Worm (Caenorhabditis elegans) whole organism, L1 larva: ENCODE results near the gene F52C9.3.

Experiments
- F16B12.6 ChIP-seq: fragments of 150-350 bp; optimal IDR thresholded peaks from 2 replicates; lab custom pipeline; 2014; ENCODE audit warnings: missing biosample characterization, missing genetic modification characterization
- aha-1 ChIP-seq: fragments of 150-350 bp; optimal IDR thresholded peaks from 2 replicates; lab custom pipeline; 2014; ENCODE audit warnings: missing biosample characterization, missing genetic modification characterization
- alr-1 ChIP-seq: fragments of 200-800 bp; sonication (Bioruptor generic); optimal IDR thresholded peaks from 2 replicates; lab custom pipeline; 2018; ENCODE audit warnings: borderline replicate concordance, mild to moderate bottlenecking, missing genetic modification characterization, missing compliant biosample characterization
- ama-1 ChIP-seq: fragments of 150-350 bp; optimal IDR thresholded peaks from 2 replicates; lab custom pipeline; 2014
- ces-1 ChIP-seq: fragments of 150-350 bp; optimal IDR thresholded peaks from 2 replicates; lab custom pipeline; 2014; ENCODE audit warnings: missing biosample characterization, missing genetic modification reagents, missing genetic modification characterization
- dpl-1 ChIP-seq, 3 experiments: fragments of 150-350 bp in 2 of 3; sonication (generic microtip) in 1 of 3; optimal IDR thresholded peaks; 2 replicates each; lab custom pipeline; 2014 to 2017; ENCODE audit warnings: missing biosample characterization in 3 of 3, missing genetic modification characterization in 3 of 3, missing genetic modification reagents in 3 of 3
- efl-1 ChIP-seq, 4 experiments: fragments of 150-350 bp; optimal IDR thresholded peaks in 3 of 4; peaks in 1 of 4; 1 replicate in 1 of 4; 2 replicates in 3 of 4; lab custom pipeline; 2014; ENCODE audit warnings: missing biosample characterization in 2 of 4, missing genetic modification characterization in 2 of 4, missing genetic modification reagents in 2 of 4
- egl-13 ChIP-seq: sonication (generic microtip); optimal IDR thresholded peaks from 2 replicates; lab custom pipeline; 2016; ENCODE audit warnings: missing genotype, missing genetic modification reagents, missing genetic modification characterization, missing compliant biosample characterization
- elt-2 ChIP-seq: sonication (generic microtip); optimal IDR thresholded peaks from 2 replicates; lab custom pipeline; 2016; ENCODE audit warnings: missing genetic modification characterization, mild to moderate bottlenecking, inconsistent platforms, missing compliant biosample characterization, missing genetic modification reagents
- fkh-8 ChIP-seq: sonication (generic microtip); optimal IDR thresholded peaks from 2 replicates; lab custom pipeline; 2016; ENCODE audit warnings: mild to moderate bottlenecking, missing genetic modification characterization, missing compliant biosample characterization
- fos-1 ChIP-seq: fragments of 150-350 bp; optimal IDR thresholded peaks from 2 replicates; lab custom pipeline; 2014; ENCODE audit warnings: missing biosample characterization, missing genetic modification characterization
- hlh-17 ChIP-seq: fragments of 200-800 bp; sonication (Bioruptor generic); optimal IDR thresholded peaks from 2 replicates; lab custom pipeline; 2018; ENCODE audit warnings: missing genetic modification characterization, mild to moderate bottlenecking, missing compliant biosample characterization, moderate library complexity, borderline replicate concordance
- hlh-4 ChIP-seq: sonication (generic microtip); optimal IDR thresholded peaks from 2 replicates; lab custom pipeline; 2016; ENCODE audit warnings: mild to moderate bottlenecking, missing genetic modification characterization, missing compliant biosample characterization
- hpl-2 ChIP-seq: fragments of 150-350 bp; optimal IDR thresholded peaks from 2 replicates; lab custom pipeline; 2014; ENCODE audit warnings: missing biosample characterization, missing genetic modification reagents, missing genetic modification characterization
- jun-1 ChIP-seq: fragments of 150-350 bp; optimal IDR thresholded peaks from 2 replicates; lab custom pipeline; 2014; ENCODE audit warnings: missing biosample characterization, missing genetic modification reagents, missing genetic modification characterization
- lin-13 ChIP-seq: fragments of 150-350 bp; optimal IDR thresholded peaks from 2 replicates; lab custom pipeline; 2014; ENCODE audit warnings: missing biosample characterization, missing genetic modification reagents, missing genetic modification characterization
- lin-35 ChIP-seq, 2 experiments: fragments of 150-350 bp; optimal IDR thresholded peaks; 2 replicates each; lab custom pipeline; 2014; ENCODE audit warnings: missing biosample characterization in 2 of 2, missing genetic modification characterization in 2 of 2, missing genetic modification reagents in 2 of 2
- lin-39 ChIP-seq: fragments of 150-350 bp; optimal IDR thresholded peaks from 2 replicates; lab custom pipeline; 2014; ENCODE audit warnings: missing biosample characterization, missing genetic modification reagents, missing genetic modification characterization
- mdl-1 ChIP-seq, 2 experiments: fragments of 150-350 bp; optimal IDR thresholded peaks; 2 replicates each; lab custom pipeline; 2014 to 2017; ENCODE audit warnings: missing biosample characterization in 2 of 2, missing genetic modification characterization in 2 of 2, inconsistent platforms in 1 of 2
- mep-1 ChIP-seq: fragments of 150-350 bp; optimal IDR thresholded peaks from 2 replicates; lab custom pipeline; 2014; ENCODE audit warnings: missing biosample characterization, missing genetic modification characterization
- nhr-11 ChIP-seq: fragments of 150-350 bp; optimal IDR thresholded peaks from 2 replicates; lab custom pipeline; 2014; ENCODE audit warnings: missing biosample characterization, missing genetic modification characterization
- nhr-12 ChIP-seq: sonication (generic microtip); optimal IDR thresholded peaks from 2 replicates; lab custom pipeline; 2017; ENCODE audit warnings: missing biosample characterization, missing genetic modification characterization
- nhr-19 ChIP-seq: fragments of 200-800 bp; sonication (Bioruptor generic); conservative IDR thresholded peaks from 2 replicates; pipeline ENCODE4 v1.3.6; 2022; ENCODE audit warnings: missing genetic modification characterization, missing compliant biosample characterization
- nhr-20 ChIP-seq: sonication (generic microtip); optimal IDR thresholded peaks from 2 replicates; lab custom pipeline; 2016; ENCODE audit warnings: mild to moderate bottlenecking, missing genetic modification characterization, missing compliant biosample characterization
- nhr-47 ChIP-seq: sonication (generic microtip); optimal IDR thresholded peaks from 2 replicates; lab custom pipeline; 2016; ENCODE audit warnings: mild to moderate bottlenecking, missing genetic modification characterization, moderate library complexity, missing compliant biosample characterization
- nhr-71 ChIP-seq: sonication (generic microtip); optimal IDR thresholded peaks from 2 replicates; lab custom pipeline; 2016; ENCODE audit warnings: mild to moderate bottlenecking, missing genetic modification characterization, moderate library complexity, missing compliant biosample characterization
- nhr-76 ChIP-seq: sonication (generic microtip); optimal IDR thresholded peaks from 2 replicates; lab custom pipeline; 2017; ENCODE audit warnings: missing biosample characterization, missing genetic modification characterization
- nhr-77 ChIP-seq: fragments of 150-350 bp; optimal IDR thresholded peaks from 2 replicates; lab custom pipeline; 2014; ENCODE audit warnings: missing biosample characterization, missing genetic modification characterization
- nhr-85 ChIP-seq: sonication (generic microtip); peaks from one replicate; lab custom pipeline; 2016; ENCODE audit warnings: missing genetic modification characterization, inconsistent platforms, missing compliant biosample characterization
- nhr-90 ChIP-seq: sonication (generic microtip); optimal IDR thresholded peaks from 2 replicates; lab custom pipeline; 2016; ENCODE audit warnings: mild to moderate bottlenecking, missing genetic modification characterization, missing compliant biosample characterization; ENCODE audit not compliant: poor library complexity
- pax-3 ChIP-seq: fragments of 200-800 bp; sonication (Bioruptor generic); optimal IDR thresholded peaks from 2 replicates; lab custom pipeline; 2018; ENCODE audit warnings: mild to moderate bottlenecking, missing genetic modification characterization, moderate library complexity, missing compliant biosample characterization
- pqm-1 ChIP-seq: sonication (generic microtip); optimal IDR thresholded peaks from 3 replicates; lab custom pipeline; 2017; ENCODE audit warnings: missing biosample characterization, missing genetic modification characterization
- rnt-1 ChIP-seq: sonication (generic microtip); optimal IDR thresholded peaks from 2 replicates; lab custom pipeline; 2016; ENCODE audit warnings: mild to moderate bottlenecking, missing genetic modification characterization, moderate library complexity, missing compliant biosample characterization
- snpc-4 ChIP-seq: fragments of 150-350 bp; optimal IDR thresholded peaks from 2 replicates; lab custom pipeline; 2014; ENCODE audit warnings: missing biosample characterization, missing genetic modification characterization
- sox-4 ChIP-seq: sonication (generic microtip); optimal IDR thresholded peaks from 2 replicates; lab custom pipeline; 2016; ENCODE audit warnings: missing genetic modification characterization, missing compliant biosample characterization
- sptf-1 ChIP-seq: fragments of 150-350 bp; optimal IDR thresholded peaks from 2 replicates; lab custom pipeline; 2014; ENCODE audit warnings: missing biosample characterization, missing genetic modification characterization
- unc-30 ChIP-seq: sonication (generic microtip); optimal IDR thresholded peaks from 2 replicates; lab custom pipeline; 2017; ENCODE audit warnings: missing biosample characterization, missing genetic modification characterization
- unc-62 ChIP-seq: fragments of 150-350 bp; optimal IDR thresholded peaks from 2 replicates; lab custom pipeline; 2014; ENCODE audit warnings: missing biosample characterization, missing genetic modification reagents, missing genetic modification characterization
- unc-86 ChIP-seq: sonication (generic microtip); optimal IDR thresholded peaks from 2 replicates; lab custom pipeline; 2016; ENCODE audit warnings: missing genetic modification characterization, missing compliant biosample characterization
- unc-98 ChIP-seq: fragments of 200-800 bp; sonication (Bioruptor generic); IDR thresholded peaks from 2 replicates; pipeline ENCODE4 v1.3.6; 2022; ENCODE audit warnings: missing genetic modification characterization, missing compliant biosample characterization
- zag-1 ChIP-seq: fragments of 150-350 bp; optimal IDR thresholded peaks from 2 replicates; lab custom pipeline; 2014; ENCODE audit warnings: missing biosample characterization, missing genetic modification characterization
- zip-4 ChIP-seq: fragments of 200-800 bp; sonication (Bioruptor generic); optimal IDR thresholded peaks from 2 replicates; lab custom pipeline; 2018; ENCODE audit warnings: mild to moderate bottlenecking, missing genetic modification characterization, moderate library complexity, missing compliant biosample characterization

F52C9.3 gene

ce11 chrIII:5318610-5319009 is 3.1 kb upstream of the F52C9.3 start:
- TF ChIP-seq efl-1 (optimal IDR thresholded peaks at IDR 0.05; lab: Kevin White, UChicago) (no peak), efl-1 (GFP tag; optimal IDR thresholded peaks at IDR 0.05 in 1 of 2; lab: Kevin White, UChicago) (peak in 1 of 2 experiments; percentile 94), zip-4 (GFP tag; lab: Kevin White, UChicago) (no peak), zag-1 (tag; lab: Kevin White, UChicago) (no peak), elt-2 (tag; lab: Kevin White, UChicago) (peak; percentile 27), lin-35 (GFP tag; optimal IDR thresholded peaks at IDR 0.05; lab: Kevin White, UChicago) (peak in 1 of 2 experiments; percentile 35), nhr-11 (tag; lab: Kevin White, UChicago) (no peak), nhr-47 (tag; lab: Kevin White, UChicago) (no peak), dpl-1 (GFP tag; optimal IDR thresholded peaks at IDR 0.05; lab: Kevin White, UChicago) (no peak), nhr-76 (tag; lab: Kevin White, UChicago) (no peak), lin-13 (GFP tag; lab: Kevin White, UChicago) (no peak), hlh-4 (tag; lab: Kevin White, UChicago) (no peak), nhr-19 (GFP tag; lab: Robert Waterston, UW) (0 out of 2 replicates have a peak, but pooled peaks have one; percentile 16), mdl-1 (tag; optimal IDR thresholded peaks at IDR 0.05; lab: Kevin White, UChicago) (peak in 1 of 2 experiments; percentile 21), jun-1 (tag; lab: Kevin White, UChicago) (no peak)
- TF ChIP-seq, all 84 proteins: peak for 5

ce11 chrIII:5326323-5326722 is 4.6 kb downstream of the F52C9.3 start, which contains the start of gene sorf-2:
sorf-2 (plus strand) TSS chrIII:5326623.
- TF ChIP-seq unc-30 (tag; lab: Kevin White, UChicago) = no peak
- no peak for TF ChIP-seq nhr-12
- TF ChIP-seq dpl-1 (GFP tag; optimal IDR thresholded peaks at IDR 0.05; lab: Kevin White, UChicago) = no peak

ce11 chrIII:5329372-5329771 is 7.7 kb downstream of the F52C9.3 start:
- TF ChIP-seq elt-2 (tag; lab: Kevin White, UChicago) (no peak), unc-98 (GFP tag; lab: Robert Waterston, UW) (no peak), alr-1 (tag; lab: Kevin White, UChicago) (no peak), pqm-1 (tag; lab: Kevin White, UChicago) (no peak), hlh-4 (tag; lab: Kevin White, UChicago) (no peak)

ce11 chrIII:5334517-5335049 is 12.9 kb downstream of the F52C9.3 start:
- peak; percentile 23 for TF ChIP-seq rnt-1 (tag; lab: Kevin White, UChicago)
- no peak for TF ChIP-seq F16B12.6
- TF ChIP-seq hlh-17 (GFP tag; lab: Kevin White, UChicago) = no peak
- TF ChIP-seq lin-13 (GFP tag; lab: Kevin White, UChicago) = no peak
- no peak for TF ChIP-seq nhr-90 (tag; lab: Kevin White, UChicago)
- no peak for TF ChIP-seq fos-1
- no peak for TF ChIP-seq zag-1 (tag; lab: Kevin White, UChicago)
- no peak for TF ChIP-seq lin-35 (GFP tag; optimal IDR thresholded peaks at IDR 0.05; lab: Kevin White, UChicago)
- no peak for TF ChIP-seq egl-13
- TF ChIP-seq sptf-1 (tag; lab: Kevin White, UChicago) = no peak
- no peak for TF ChIP-seq nhr-47 (tag; lab: Kevin White, UChicago)
- TF ChIP-seq unc-62 (GFP tag; lab: Kevin White, UChicago) = no peak
- TF ChIP-seq fkh-8 = peak; percentile 62
- no peak for TF ChIP-seq nhr-85
- no peak for TF ChIP-seq unc-98 (GFP tag; lab: Robert Waterston, UW)
- TF ChIP-seq mep-1 (tag; lab: Kevin White, UChicago) = no peak
- TF ChIP-seq ces-1 (GFP tag; lab: Kevin White, UChicago) = no peak
- TF ChIP-seq unc-86 (tag; lab: Kevin White, UChicago) = no peak
- no peak for TF ChIP-seq zip-4 (GFP tag; lab: Kevin White, UChicago)
- TF ChIP-seq pax-3 (tag; lab: Kevin White, UChicago) = no peak
- TF ChIP-seq hlh-4 (tag; lab: Kevin White, UChicago) = no peak
- no peak for TF ChIP-seq elt-2 (tag; lab: Kevin White, UChicago)
- TF ChIP-seq aha-1 (tag; lab: Kevin White, UChicago) = no peak
- no peak for TF ChIP-seq efl-1 (optimal IDR thresholded peaks at IDR 0.05; lab: Kevin White, UChicago)
- TF ChIP-seq efl-1 (GFP tag; optimal IDR thresholded peaks at IDR 0.05 in 1 of 2; lab: Kevin White, UChicago) = peak in 1 of 2 experiments; percentile 87
- TF ChIP-seq hpl-2 (GFP tag; lab: Kevin White, UChicago) = no peak
- no peak for TF ChIP-seq dpl-1 (GFP tag; optimal IDR thresholded peaks at IDR 0.05; lab: Kevin White, UChicago)
- TF ChIP-seq lin-39 = no peak
- no peak for TF ChIP-seq snpc-4 (tag; lab: Kevin White, UChicago)
- no peak for TF ChIP-seq ama-1 (lab: Kevin White, UChicago)
- no peak for TF ChIP-seq nhr-77
- no peak for TF ChIP-seq nhr-20 (tag; lab: Kevin White, UChicago)
- no peak for TF ChIP-seq nhr-76 (tag; lab: Kevin White, UChicago)
- no peak for TF ChIP-seq sox-4
- peak; percentile 20 for TF ChIP-seq nhr-71 (tag; lab: Kevin White, UChicago)
